Fruit fly (Drosophila melanogaster): ENCODE results near the gene CG14105.

dm6 chr3L:13400872-13401418, 25.5 kb downstream of the CG14105 start, which contains the start of gene sens:
- TF ChIP-seq EcR (GFP tag; optimal IDR thresholded peaks at IDR 0.05) (no peak), CG8159 (tag; optimal IDR thresholded peaks at IDR 0.05) (no peak), CG13204 (GFP tag; optimal IDR thresholded peaks at IDR 0.05) (no peak), Ets98B (GFP tag; IDR thresholded peaks at IDR 0.05) (no peak)
